Fruit fly (Drosophila melanogaster): ENCODE data around the gene CG14275.

CG14275 gene

DNA sequence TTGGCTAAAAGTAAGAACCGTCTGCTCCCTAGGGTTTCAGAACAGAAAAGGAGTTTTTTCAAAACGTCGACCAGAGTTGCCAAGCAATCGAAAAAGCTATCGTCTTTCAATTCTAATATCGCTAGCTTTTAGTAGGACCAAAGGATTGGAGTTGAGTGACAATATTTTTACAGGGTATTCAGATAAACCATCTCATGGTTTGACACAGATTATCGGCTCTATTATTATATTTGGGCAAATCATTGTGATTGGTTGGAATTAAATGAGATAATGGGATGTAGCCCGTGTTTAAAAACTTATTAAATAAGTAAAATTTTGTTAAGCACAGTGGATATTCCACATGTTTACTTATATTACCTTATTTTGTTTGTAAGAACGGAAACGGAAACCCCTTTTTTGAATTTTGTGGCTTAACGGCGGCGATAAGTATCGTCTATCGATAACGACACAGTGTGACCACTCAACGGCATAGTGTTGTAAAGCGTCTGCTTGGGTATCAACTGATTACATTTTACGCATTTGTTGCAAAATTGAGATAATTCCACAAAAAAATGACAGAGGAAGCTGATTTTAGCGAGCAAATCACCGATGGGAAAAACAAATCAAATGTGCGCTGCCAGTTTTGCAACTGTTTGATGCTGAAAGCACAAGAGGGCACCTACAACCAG lies 7.3 kb upstream of the CG14275 start, which contains the start of the genes mtsh and strat (continued):
- TF ChIP-seq lola (GFP tag; optimal IDR thresholded peaks at IDR 0.05) (peak in 1 of 3 experiments; percentile 19), CG16815 (GFP tag; optimal IDR thresholded peaks at IDR 0.05) (no peak), Scr (GFP tag; IDR thresholded peaks at IDR 0.05; ENCODE audit: partially characterized antibody) (peak; percentile 62), CG3281 (GFP tag; optimal IDR thresholded peaks at IDR 0.05) (peak; percentile 76), bowl (GFP tag; IDR thresholded peaks at IDR 0.05) (no peak), CG13775 (GFP tag; optimal IDR thresholded peaks at IDR 0.05) (peak; percentile 61), sob (GFP tag; IDR thresholded peaks at IDR 0.05) (peak; percentile 76), CG8281 (tag; optimal IDR thresholded peaks at IDR 0.05) (peak; percentile 39), Doc2 (GFP tag; IDR thresholded peaks at IDR 0.05) (no peak), CG42726 (GFP tag; IDR thresholded peaks at IDR 0.05; ENCODE audit: partially characterized antibody) (no peak), scrt (GFP tag; optimal IDR thresholded peaks at IDR 0.05) (peak; percentile 58), esg (GFP tag; conservative IDR thresholded peaks at IDR 0.05) (no peak), TFAM (GFP tag; optimal IDR thresholded peaks at IDR 0.05) (peak; percentile 21), CG13624 (GFP tag; optimal IDR thresholded peaks at IDR 0.05) (peak; percentile 73), CG8089 (GFP tag; optimal IDR thresholded peaks at IDR 0.05) (no peak), slp2 (GFP tag; optimal IDR thresholded peaks at IDR 0.05) (peak; percentile 21), gfzf (GFP tag; optimal IDR thresholded peaks at IDR 0.05) (peak; percentile 50), Sox102F (GFP tag; optimal IDR thresholded peaks at IDR 0.05) (no peak), ato (GFP tag; IDR thresholded peaks at IDR 0.05; ENCODE audit: partially characterized antibody) (peak; percentile 56; the same call in 1 of the 2 replicates), Oli (tag; optimal IDR thresholded peaks at IDR 0.05) (no peak), CG7786 (GFP tag; optimal IDR thresholded peaks at IDR 0.05) (peak; percentile 12), pros (GFP tag; optimal IDR thresholded peaks at IDR 0.05) (no peak), CG7271 (tag; optimal IDR thresholded peaks at IDR 0.05) (peak; percentile 86), sna (GFP tag; IDR thresholded peaks at IDR 0.05; ENCODE audit: partially characterized antibody) (no peak; the same call in none of the 2 replicates), CG18262 (tag; optimal IDR thresholded peaks at IDR 0.05) (peak; percentile 60), oc (tag; optimal IDR thresholded peaks at IDR 0.05) (no peak), Fer1 (GFP tag; optimal IDR thresholded peaks at IDR 0.05) (peak; percentile 86), pfk (GFP tag; optimal IDR thresholded peaks at IDR 0.05) (peak; percentile 5), CG5180 (GFP tag; optimal IDR thresholded peaks at IDR 0.05) (peak; percentile 9), Ssrp (tag; optimal IDR thresholded peaks at IDR 0.05) (peak; percentile 28), sima (GFP tag; optimal IDR thresholded peaks at IDR 0.05) (peak; percentile 56), aop (GFP tag; IDR thresholded peaks at IDR 0.05) (no peak), danr (GFP tag; IDR thresholded peaks at IDR 0.05) (no peak), CTCF (GFP tag; optimal IDR thresholded peaks at IDR 0.05) (no peak), kah (GFP tag; optimal IDR thresholded peaks at IDR 0.05) (peak; percentile 26), CG9876 (GFP tag; optimal IDR thresholded peaks at IDR 0.05) (peak; percentile 6), h (optimal IDR thresholded peaks at IDR 0.05) (no peak), ham (GFP tag; IDR thresholded peaks at IDR 0.05) (no peak), ci (GFP tag; IDR thresholded peaks at IDR 0.05) (peak; percentile 89), Xrp1 (GFP tag; IDR thresholded peaks at IDR 0.05) (peak; percentile 37; the same call in 1 of the 2 replicates), gsb-n (tag; optimal IDR thresholded peaks at IDR 0.05) (peak; percentile 23), CG1647 (GFP tag; optimal IDR thresholded peaks at IDR 0.05) (peak; percentile 18), Opbp (GFP tag; IDR thresholded peaks at IDR 0.05; ENCODE audit: partially characterized antibody) (peak; percentile 57; the same call in 1 of the 3 replicates), CG8388 (GFP tag; optimal IDR thresholded peaks at IDR 0.05) (peak; percentile 48), vfl (GFP tag; optimal IDR thresholded peaks at IDR 0.05) (peak; percentile 38), CG11398 (GFP tag; optimal IDR thresholded peaks at IDR 0.05) (no peak), CG31224 (GFP tag; IDR thresholded peaks at IDR 0.05) (peak; percentile 42; the same call in 1 of the 2 replicates), H15 (GFP tag; IDR thresholded peaks at IDR 0.05) (no peak), bsh (GFP tag; optimal IDR thresholded peaks at IDR 0.05) (peak in 1 of 2 experiments; percentile 39)

All from whole organism, embryonic.